Fruit fly (Drosophila melanogaster) ovary, adult (tissue): Measurements from ENCODE around the gene Rrp1.

Source experiments
- CG17801 ChIP-seq: fragments of 200-800 bp; optimal IDR thresholded peaks from 2 replicates; lab custom pipeline; 2019; ENCODE audit warnings: missing biosample characterization, mild to moderate bottlenecking, missing genetic modification characterization, moderate library complexity; ENCODE audit not compliant: partially characterized antibody

Rrp1 gene

dm6 chr2L:2972439-2972936, at the start of gene Rrp1, which contains the start of gene gammaTub23C:
Gene Rrp1 (minus strand): TSS chr2L:2972508.
Gene gammaTub23C (plus strand): TSS chr2L:2972891.
- peak; percentile 82 for TF ChIP-seq CG17801 (GFP tag; lab: Kevin White, UChicago)

dm6 chr2L:3018212-3018611, 45.9 kb upstream of the Rrp1 start, which contains the start of the genes CG17224 and CG17264:
Gene CG17224 (minus strand): TSS chr2L:3018308.
Gene CG17264 (plus strand): TSS chr2L:3018508.
- peak; percentile 23 for TF ChIP-seq CG17801 (GFP tag; lab: Kevin White, UChicago)

dm6 chr2L:3012780-3013179, 40.5 kb upstream of the Rrp1 start:
- TF ChIP-seq CG17801 (GFP tag; lab: Kevin White, UChicago): no peak

DNA sequence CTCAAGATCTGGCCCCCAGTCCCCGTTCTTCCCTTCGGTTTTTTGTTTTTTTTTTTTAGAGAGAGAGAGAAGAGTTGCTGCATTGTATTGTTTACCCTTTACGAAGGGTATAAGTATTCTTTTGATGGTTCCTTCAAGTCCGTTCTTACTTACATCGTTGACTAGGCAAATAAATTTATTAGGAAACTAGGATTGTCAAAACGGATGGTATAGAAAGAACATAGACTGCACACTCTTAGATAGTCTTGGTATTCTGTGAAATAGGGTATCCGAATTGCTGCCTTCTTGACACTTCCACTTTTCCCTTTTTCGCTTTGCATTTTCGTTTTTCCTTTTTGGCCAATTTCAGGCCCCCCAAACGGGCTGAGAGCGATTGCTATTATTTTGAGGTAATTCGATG, 39.2 kb upstream of the Rrp1 start:
- no peak for TF ChIP-seq CG17801 (GFP tag; lab: Kevin White, UChicago)

DNA sequence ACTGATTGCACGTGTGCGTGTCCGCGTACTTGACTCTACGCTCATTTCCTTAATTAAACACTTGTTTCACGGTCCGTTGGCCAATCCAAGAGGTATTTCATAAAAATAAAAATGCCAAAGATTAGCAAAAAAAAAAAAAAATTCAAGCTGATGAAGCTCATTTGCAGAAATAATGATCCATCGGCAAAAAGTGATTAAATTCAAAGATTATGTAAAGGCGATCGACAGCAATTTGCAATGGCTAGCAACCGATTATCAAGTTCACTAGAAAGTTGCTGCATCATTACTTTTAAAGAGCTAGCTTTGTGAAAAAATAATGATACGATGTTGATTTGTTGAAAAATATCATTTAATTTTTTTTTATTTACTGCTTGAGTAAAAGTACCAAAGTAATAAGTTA, 37.1 kb upstream of the Rrp1 start:
- no peak for TF ChIP-seq CG17801 (GFP tag; lab: Kevin White, UChicago)

DNA sequence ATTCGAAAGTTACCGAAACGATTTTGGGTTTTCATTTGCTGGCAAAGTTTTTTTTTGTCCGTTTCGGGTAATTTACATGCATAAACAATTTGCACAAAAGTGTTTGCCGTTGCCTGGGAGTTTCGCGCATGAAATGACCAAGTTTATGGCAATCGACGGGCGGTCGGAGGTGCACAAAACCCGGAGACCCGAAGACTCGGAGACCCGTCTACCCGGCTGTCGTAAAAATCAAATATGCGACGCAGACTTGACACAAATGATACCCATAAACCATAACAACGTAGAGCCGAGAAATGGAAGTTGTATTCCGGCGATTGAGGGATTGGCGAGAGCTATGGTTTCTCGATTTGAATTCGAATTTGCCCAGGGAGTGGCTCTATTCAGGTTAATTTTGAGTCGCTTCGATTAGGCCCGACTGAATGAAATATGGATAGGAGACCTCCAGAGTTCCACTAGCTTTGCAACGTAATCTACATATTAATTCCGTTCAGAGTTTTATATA, 34.7 kb upstream of the Rrp1 start:
- no peak for TF ChIP-seq CG17801 (GFP tag; lab: Kevin White, UChicago)

dm6 chr2L:3006194-3006593, 33.9 kb upstream of the Rrp1 start:
- TF ChIP-seq CG17801 (GFP tag; lab: Kevin White, UChicago): no peak

dm6 chr2L:3005483-3005882, 33.2 kb upstream of the Rrp1 start:
- TF ChIP-seq CG17801 (GFP tag; lab: Kevin White, UChicago): no peak

DNA sequence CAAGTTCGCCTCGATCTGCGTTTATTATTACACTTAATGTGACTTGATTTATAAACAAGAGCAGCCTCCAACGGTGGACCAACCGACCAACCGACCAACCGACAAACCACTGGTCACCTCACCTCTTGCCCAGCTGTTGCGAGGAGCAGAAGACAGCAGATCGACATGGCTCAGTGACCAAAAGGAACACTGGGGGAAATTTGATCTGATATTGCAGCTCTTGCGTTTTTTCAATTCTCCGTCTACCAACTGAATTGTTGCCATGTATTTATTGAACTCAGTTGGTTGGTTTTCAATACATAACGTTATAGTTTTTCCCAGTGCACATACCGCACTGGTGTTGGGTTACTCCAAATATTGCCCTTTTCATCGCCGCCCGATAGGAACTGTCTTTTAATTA, 32.3 kb upstream of the Rrp1 start:
- TF ChIP-seq CG17801 (GFP tag; lab: Kevin White, UChicago): no peak

dm6 chr2L:3003399-3003798, 31.1 kb upstream of the Rrp1 start:
- no peak for TF ChIP-seq CG17801 (GFP tag; lab: Kevin White, UChicago)

- no peak for TF ChIP-seq CG17801 (GFP tag; lab: Kevin White, UChicago)
Observed at dm6 chr2L:3001953-3002352, 29.6 kb upstream of the Rrp1 start.

dm6 chr2L:3000517-3000934, 28.2 kb upstream of the Rrp1 start:
- TF ChIP-seq CG17801 (GFP tag; lab: Kevin White, UChicago): no peak

dm6 chr2L:2999609-3000008, 27.3 kb upstream of the Rrp1 start:
- TF ChIP-seq CG17801 (GFP tag; lab: Kevin White, UChicago): no peak

dm6 chr2L:2999113-2999512, 26.8 kb upstream of the Rrp1 start, which contains the start of gene Ccdc85:
Gene Ccdc85 (plus strand): TSS chr2L:2999286.
- TF ChIP-seq CG17801 (GFP tag; lab: Kevin White, UChicago): peak; percentile 15

DNA sequence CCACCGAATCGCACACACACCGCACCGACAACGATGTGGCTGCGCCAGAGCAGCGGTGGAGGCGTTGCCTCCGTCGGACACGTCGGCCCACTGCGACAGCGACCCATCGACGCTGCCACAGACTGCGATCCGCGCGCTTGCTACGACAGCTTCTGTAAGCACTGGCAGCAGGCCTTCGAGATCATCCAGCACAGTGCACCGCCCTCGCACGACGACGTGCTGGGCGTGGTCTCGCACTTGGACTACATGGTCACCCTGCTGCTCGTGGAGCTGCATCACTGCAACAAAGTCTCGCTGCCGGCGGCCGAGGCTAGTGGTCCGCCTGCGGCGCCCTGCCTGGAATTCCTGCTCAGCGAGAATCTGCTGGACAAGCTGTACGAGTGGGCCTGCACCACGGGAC, 21.4 kb upstream of the Rrp1 start:
- TF ChIP-seq CG17801 (GFP tag; lab: Kevin White, UChicago): no peak

DNA sequence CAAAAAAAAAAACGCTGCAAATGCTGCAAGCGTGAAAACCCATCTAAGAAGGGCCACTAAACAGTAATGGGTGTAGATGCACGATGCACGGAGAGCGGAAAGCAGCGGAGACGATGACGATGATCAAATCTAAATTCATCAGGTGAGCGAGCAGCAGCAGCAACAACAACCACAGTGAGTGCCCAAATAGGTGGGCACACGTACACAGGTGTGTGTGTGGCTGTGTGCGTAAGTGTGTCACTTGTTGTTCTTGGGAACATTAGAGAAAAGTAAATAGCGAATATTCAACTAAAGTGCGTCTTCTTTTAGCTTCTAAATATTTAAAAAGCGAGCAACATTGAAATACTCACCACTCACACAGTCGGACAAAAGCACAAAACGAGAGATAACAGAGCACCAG, 20.9 kb upstream of the Rrp1 start:
- no peak for TF ChIP-seq CG17801 (GFP tag; lab: Kevin White, UChicago)
